Worm (Caenorhabditis elegans) whole organism, late embryonic: ENCODE data around the gene C05D9.3.
A peak's percentile ranks its signal among the peaks of the same experiment; 100 is the strongest.

ENCODE experiments used
- C08G9.2 ChIP-seq: sonication (generic microtip); optimal IDR thresholded peaks from 2 replicates; lab custom pipeline; 2016; ENCODE audit warnings: mild to moderate bottlenecking, missing genetic modification characterization, moderate library complexity, missing compliant biosample characterization
- K02D7.2 ChIP-seq: sonication (generic microtip); optimal IDR thresholded peaks from 2 replicates; lab custom pipeline; 2017; ENCODE audit warnings: mild to moderate bottlenecking, missing genetic modification characterization, missing compliant biosample characterization
- Y22D7AL.16 ChIP-seq: sonication (generic microtip); optimal IDR thresholded peaks from 2 replicates; lab custom pipeline; 2016; ENCODE audit warnings: missing genetic modification characterization, missing compliant biosample characterization
- ama-1 ChIP-seq: fragments of 150-350 bp; optimal IDR thresholded peaks from 2 replicates; lab custom pipeline; 2014
- ceh-2 ChIP-seq: sonication (generic microtip); optimal IDR thresholded peaks from 2 replicates; lab custom pipeline; 2016; ENCODE audit warnings: missing genotype, missing genetic modification characterization, missing compliant biosample characterization
- ceh-30 ChIP-seq: fragments of 150-350 bp; optimal IDR thresholded peaks from 2 replicates; lab custom pipeline; 2014; ENCODE audit warnings: missing biosample characterization, missing genetic modification characterization
- ceh-31 ChIP-seq: sonication (generic microtip); optimal IDR thresholded peaks from 2 replicates; lab custom pipeline; 2016; ENCODE audit warnings: missing genetic modification characterization, missing compliant biosample characterization
- ceh-45 ChIP-seq: fragments of 200-800 bp; sonication (Bioruptor generic); IDR thresholded peaks from 2 replicates; pipeline ENCODE4 v1.3.6; 2022; ENCODE audit warnings: missing genetic modification reagents, missing genetic modification characterization, missing compliant biosample characterization
- ceh-48 ChIP-seq: sonication (generic microtip); optimal IDR thresholded peaks from 2 replicates; lab custom pipeline; 2016; ENCODE audit warnings: missing genetic modification characterization, inconsistent platforms, missing compliant biosample characterization
- dmd-4 ChIP-seq: sonication (generic microtip); optimal IDR thresholded peaks from 2 replicates; lab custom pipeline; 2016; ENCODE audit warnings: borderline replicate concordance, missing genetic modification characterization, missing compliant biosample characterization
- elt-2 ChIP-seq: sonication (generic microtip); optimal IDR thresholded peaks from 2 replicates; lab custom pipeline; 2016; ENCODE audit warnings: missing genetic modification reagents, missing genetic modification characterization, missing compliant biosample characterization
- elt-4 ChIP-seq: sonication (generic microtip); optimal IDR thresholded peaks from 2 replicates; lab custom pipeline; 2016; ENCODE audit warnings: missing genetic modification characterization, missing compliant biosample characterization
- ets-4 ChIP-seq: sonication (generic microtip); optimal IDR thresholded peaks from 2 replicates; lab custom pipeline; 2016; ENCODE audit warnings: missing genetic modification characterization, missing compliant biosample characterization
- eyg-1 ChIP-seq: sonication (generic microtip); optimal IDR thresholded peaks from 2 replicates; lab custom pipeline; 2016; ENCODE audit warnings: missing genotype, missing genetic modification characterization, missing compliant biosample characterization
- fkh-10 ChIP-seq: fragments of 150-350 bp; optimal IDR thresholded peaks from 2 replicates; lab custom pipeline; 2014; ENCODE audit warnings: missing biosample characterization, missing genetic modification reagents, missing genetic modification characterization
- fkh-6 ChIP-seq: sonication (generic microtip); optimal IDR thresholded peaks from 2 replicates; lab custom pipeline; 2016; ENCODE audit warnings: missing genetic modification characterization, missing compliant biosample characterization
- gmeb-2 ChIP-seq: sonication (generic microtip); optimal IDR thresholded peaks from 2 replicates; lab custom pipeline; 2016; ENCODE audit warnings: missing genetic modification characterization, inconsistent platforms, missing compliant biosample characterization
- hlh-13 ChIP-seq: fragments of 200-800 bp; sonication (Bioruptor generic); optimal IDR thresholded peaks from 2 replicates; lab custom pipeline; 2018; ENCODE audit warnings: mild to moderate bottlenecking, missing genetic modification characterization, missing compliant biosample characterization
- hlh-8 ChIP-seq: sonication (generic microtip); optimal IDR thresholded peaks from 2 replicates; lab custom pipeline; 2016; ENCODE audit warnings: missing genotype, missing genetic modification characterization, missing compliant biosample characterization
- lim-6 ChIP-seq: sonication (generic microtip); optimal IDR thresholded peaks from 2 replicates; lab custom pipeline; 2016; ENCODE audit warnings: missing genetic modification characterization, missing compliant biosample characterization
- lin-11 ChIP-seq: fragments of 200-800 bp; sonication (Bioruptor generic); optimal IDR thresholded peaks from 2 replicates; lab custom pipeline; 2018; ENCODE audit warnings: mild to moderate bottlenecking, missing genetic modification characterization, missing compliant biosample characterization
- madf-2 ChIP-seq: sonication (generic microtip); optimal IDR thresholded peaks from 2 replicates; lab custom pipeline; 2017; ENCODE audit warnings: missing genetic modification characterization, missing compliant biosample characterization
- nfya-1 ChIP-seq: sonication (generic microtip); optimal IDR thresholded peaks from 2 replicates; lab custom pipeline; 2017; ENCODE audit warnings: missing genetic modification characterization, mild to moderate bottlenecking, missing compliant biosample characterization, antibody characterized with exemption, moderate library complexity
- nhr-11 ChIP-seq: fragments of 150-350 bp; optimal IDR thresholded peaks from 2 replicates; lab custom pipeline; 2014; ENCODE audit warnings: missing biosample characterization, missing genetic modification characterization
- npax-4 ChIP-seq: sonication (generic microtip); optimal IDR thresholded peaks from 2 replicates; lab custom pipeline; 2016; ENCODE audit warnings: missing genetic modification characterization, missing compliant biosample characterization
- pat-9 ChIP-seq: fragments of 200-800 bp; sonication (Bioruptor generic); optimal IDR thresholded peaks from 2 replicates; lab custom pipeline; 2018; ENCODE audit warnings: mild to moderate bottlenecking, missing genetic modification characterization, moderate library complexity, missing compliant biosample characterization
- pax-1 ChIP-seq: fragments of 150-350 bp; optimal IDR thresholded peaks from 2 replicates; lab custom pipeline; 2014; ENCODE audit warnings: missing biosample characterization, missing genetic modification characterization
- pha-4 ChIP-seq: fragments of 150-350 bp; optimal IDR thresholded peaks from 2 replicates; lab custom pipeline; 2018; ENCODE audit warnings: missing biosample characterization, missing genetic modification reagents, missing genetic modification characterization
- pqm-1 ChIP-seq: sonication (generic microtip); optimal IDR thresholded peaks from 2 replicates; lab custom pipeline; 2016; ENCODE audit warnings: missing genetic modification characterization, missing compliant biosample characterization
- ref-2 ChIP-seq: sonication (generic microtip); optimal IDR thresholded peaks from 2 replicates; lab custom pipeline; 2016; ENCODE audit warnings: missing genetic modification characterization, missing compliant biosample characterization
- sdc-2 ChIP-seq: sonication (generic microtip); optimal IDR thresholded peaks from 2 replicates; lab custom pipeline; 2016; ENCODE audit warnings: missing genotype, missing genetic modification characterization, missing compliant biosample characterization
- sox-2 ChIP-seq: fragments of 200-800 bp; sonication (Bioruptor generic); IDR thresholded peaks from 2 replicates; pipeline ENCODE4 v1.3.6; 2022; ENCODE audit warnings: missing genetic modification reagents, missing genetic modification characterization, missing compliant biosample characterization
- sox-4 ChIP-seq: sonication (generic microtip); optimal IDR thresholded peaks from 2 replicates; lab custom pipeline; 2017; ENCODE audit warnings: mild to moderate bottlenecking, missing genetic modification characterization, inconsistent platforms, missing compliant biosample characterization
- syd-9 ChIP-seq: sonication (generic microtip); optimal IDR thresholded peaks from 2 replicates; lab custom pipeline; 2016; ENCODE audit warnings: mild to moderate bottlenecking, missing genetic modification characterization, moderate library complexity, missing compliant biosample characterization
- tbx-2 ChIP-seq: sonication (generic microtip); optimal IDR thresholded peaks from 2 replicates; lab custom pipeline; 2016; ENCODE audit warnings: missing genetic modification characterization, missing compliant biosample characterization
- ttx-3 ChIP-seq: sonication (generic microtip); optimal IDR thresholded peaks from 2 replicates; lab custom pipeline; 2016; ENCODE audit warnings: missing genetic modification reagents, missing genetic modification characterization, missing compliant biosample characterization
- unc-42 ChIP-seq: sonication (generic microtip); optimal IDR thresholded peaks from 2 replicates; lab custom pipeline; 2016; ENCODE audit warnings: missing genotype, missing genetic modification characterization, missing compliant biosample characterization
- unc-55 ChIP-seq: sonication (generic microtip); optimal IDR thresholded peaks from 2 replicates; lab custom pipeline; 2017; ENCODE audit warnings: missing biosample characterization, missing genetic modification reagents, missing genetic modification characterization

C05D9.3 gene

DNA sequence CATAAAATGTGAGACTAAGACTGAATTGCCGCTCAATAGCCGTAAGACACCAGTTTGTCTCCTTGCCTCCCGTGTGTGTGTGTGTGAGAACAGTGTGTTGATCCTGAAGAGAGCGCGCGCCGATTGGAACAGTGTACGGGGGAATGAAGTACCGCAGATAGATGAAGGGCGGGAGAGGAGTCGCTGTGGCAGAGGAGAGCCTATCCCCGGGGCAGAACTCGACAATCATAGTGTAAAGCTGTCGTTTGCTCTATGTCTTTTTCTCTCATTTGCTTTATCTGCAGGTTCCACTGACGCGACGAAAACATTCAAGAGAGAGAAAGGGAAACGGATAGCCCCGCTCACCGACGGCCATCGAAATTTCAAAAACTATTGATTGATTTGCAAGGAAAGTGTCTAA is 29.8 kb upstream of the C05D9.3 start (continued):
- no peak for TF ChIP-seq madf-2 (tag; lab: Kevin White, UChicago)
- TF ChIP-seq pqm-1 = no peak
- TF ChIP-seq pha-4 (tag; lab: Kevin White, UChicago) = no peak
- no peak for TF ChIP-seq sox-4 (tag; lab: Kevin White, UChicago)
- TF ChIP-seq gmeb-2 (tag; lab: Kevin White, UChicago) = no peak
- TF ChIP-seq elt-4 (tag; lab: Kevin White, UChicago) = peak; percentile 3
- peak; percentile 68 for TF ChIP-seq lim-6 (tag; lab: Kevin White, UChicago)
- no peak for TF ChIP-seq sdc-2 (tag; lab: Kevin White, UChicago)
- no peak for TF ChIP-seq sox-2 (GFP tag; lab: Robert Waterston, UW)
- TF ChIP-seq unc-42 = no peak
- TF ChIP-seq ceh-30 = no peak

DNA sequence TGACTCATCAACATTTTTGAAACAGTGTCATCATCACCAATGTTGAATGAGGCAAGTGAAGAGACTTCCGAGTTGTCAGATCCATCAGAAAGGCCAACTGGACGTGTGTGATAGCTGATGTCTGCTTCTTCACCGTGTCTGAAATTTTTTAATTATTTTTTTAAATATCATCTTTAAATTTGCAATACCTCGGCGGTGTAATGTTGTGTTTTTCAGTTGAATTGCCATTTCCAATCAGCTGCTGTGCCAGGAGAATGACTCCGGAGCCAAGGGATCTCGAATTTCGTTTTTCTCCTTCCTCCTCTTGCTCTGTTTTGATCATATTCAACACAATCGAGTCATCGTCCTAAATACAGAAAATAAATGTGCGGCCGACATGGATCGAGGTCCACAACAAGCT is 26.7 kb upstream of the C05D9.3 start:
- TF ChIP-seq K02D7.2 (tag; lab: Kevin White, UChicago) (no peak), fkh-6 (tag; lab: Kevin White, UChicago) (no peak), ceh-2 (no peak), tbx-2 (tag; lab: Kevin White, UChicago) (no peak), gmeb-2 (tag; lab: Kevin White, UChicago) (no peak), elt-2 (tag; lab: Kevin White, UChicago) (no peak), hlh-8 (no peak), lim-6 (tag; lab: Kevin White, UChicago) (no peak), unc-55 (no peak), pha-4 (tag; lab: Kevin White, UChicago) (no peak), ttx-3 (tag; lab: Kevin White, UChicago) (no peak), ceh-30 (no peak), ceh-31 (tag; lab: Kevin White, UChicago) (no peak), lin-11 (no peak), nhr-11 (tag; lab: Kevin White, UChicago) (no peak), ceh-45 (GFP tag; lab: Robert Waterston, UW) (no peak), pat-9 (tag; lab: Kevin White, UChicago) (no peak), elt-4 (tag; lab: Kevin White, UChicago) (no peak), ref-2 (tag; lab: Kevin White, UChicago) (no peak), nfya-1 (tag; lab: Kevin White, UChicago) (no peak)

DNA sequence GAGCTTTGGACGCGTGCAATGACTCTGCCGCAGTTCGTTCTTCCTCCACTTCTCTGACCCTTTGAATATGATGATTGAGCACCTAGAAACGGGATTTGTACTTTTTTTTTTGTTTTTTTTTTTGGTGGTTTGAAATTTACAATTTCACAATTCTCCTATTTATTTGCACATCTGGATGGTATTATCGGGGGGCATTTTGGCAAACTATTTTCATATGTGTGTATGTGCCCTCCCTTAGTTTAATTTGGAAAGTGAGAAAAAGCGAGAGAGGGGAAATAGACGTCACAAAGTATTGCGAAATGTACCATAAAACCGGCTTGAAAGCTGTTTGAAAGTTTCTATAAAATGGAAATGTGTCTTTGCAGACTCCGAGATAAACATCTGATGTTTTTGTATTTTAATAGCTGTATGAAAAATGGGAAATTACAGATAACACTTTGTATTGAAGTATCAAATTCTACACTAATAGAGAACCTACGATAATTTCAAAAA is 25.3 kb upstream of the C05D9.3 start:
- TF ChIP-seq hlh-8 = peak; percentile 35
- no peak for TF ChIP-seq npax-4 (tag; lab: Kevin White, UChicago)

DNA sequence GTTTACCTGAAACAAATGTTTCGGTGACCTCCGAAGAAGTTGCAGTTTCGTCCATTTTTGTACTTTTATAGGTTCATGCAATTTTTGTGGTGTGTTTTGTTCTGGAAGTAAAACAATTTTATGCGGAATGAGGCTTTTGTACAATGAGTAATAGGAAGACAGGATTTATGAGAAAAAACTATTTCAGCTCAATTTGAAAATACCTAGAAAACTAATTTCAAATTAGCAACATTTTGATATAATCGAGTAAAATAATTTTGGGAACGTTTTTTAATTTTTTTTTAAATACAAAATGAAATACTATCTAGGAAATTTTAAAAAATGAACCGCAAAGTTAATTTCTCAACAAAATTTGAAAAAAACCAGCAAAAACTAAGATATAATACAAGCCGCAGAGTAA is 23.7 kb upstream of the C05D9.3 start, which contains the start of gene rei-2:
rei-2 (minus strand) TSS at position 101 of the 400 bp plus-strand sequence.
- TF ChIP-seq fkh-10 (GFP tag; lab: Kevin White, UChicago) (no peak), ref-2 (tag; lab: Kevin White, UChicago) (no peak), Y22D7AL.16 (tag; lab: Kevin White, UChicago) (no peak), gmeb-2 (tag; lab: Kevin White, UChicago) (no peak), elt-2 (tag; lab: Kevin White, UChicago) (no peak), elt-4 (tag; lab: Kevin White, UChicago) (no peak), eyg-1 (tag; lab: Kevin White, UChicago) (no peak)

DNA sequence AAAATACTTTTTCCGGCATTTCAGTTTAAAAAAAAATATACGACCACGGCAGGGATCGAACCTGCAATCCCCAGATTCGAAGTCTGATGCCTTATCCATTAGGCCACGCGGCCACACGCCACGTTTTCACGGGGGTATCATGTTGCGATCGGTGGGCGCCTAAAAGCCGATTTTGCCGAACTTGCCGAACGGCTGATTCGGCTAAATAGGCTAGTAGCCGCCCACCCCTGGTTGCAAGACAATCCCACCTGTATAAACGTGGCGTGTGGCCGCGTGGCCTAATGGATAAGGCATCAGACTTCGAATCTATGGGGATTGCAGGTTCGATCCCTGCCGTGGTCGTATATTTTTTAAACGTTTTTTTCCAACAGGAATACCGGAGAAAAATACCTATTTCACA is 22.6 kb upstream of the C05D9.3 start:
- TF ChIP-seq eyg-1 (tag; lab: Kevin White, UChicago) (no peak), ets-4 (no peak), dmd-4 (tag; lab: Kevin White, UChicago) (no peak), syd-9 (no peak), hlh-13 (GFP tag; lab: Kevin White, UChicago) (no peak), ama-1 (lab: Kevin White, UChicago) (no peak), pax-1 (tag; lab: Kevin White, UChicago) (no peak), ceh-48 (tag; lab: Kevin White, UChicago) (no peak), elt-4 (tag; lab: Kevin White, UChicago) (no peak), elt-2 (tag; lab: Kevin White, UChicago) (no peak), sox-2 (GFP tag; lab: Robert Waterston, UW) (no peak), madf-2 (tag; lab: Kevin White, UChicago) (no peak), C08G9.2 (tag; lab: Kevin White, UChicago) (no peak)
